Worm (Caenorhabditis elegans) whole organism, young adult: ENCODE results near the gene fbxb-59.

Experiments
- B0019.2 ChIP-seq: fragments of 200-800 bp; sonication (Bioruptor generic); conservative IDR thresholded peaks from 2 replicates; pipeline ENCODE4 v1.3.6; 2022; ENCODE audit warnings: missing genetic modification reagents, missing genetic modification characterization, missing compliant biosample characterization
- K11D2.4 ChIP-seq: fragments of 200-800 bp; sonication (Bioruptor generic); IDR thresholded peaks from 2 replicates; pipeline ENCODE4 v1.3.6; 2022; ENCODE audit warnings: missing genetic modification reagents, missing genetic modification characterization, missing compliant biosample characterization
- T26A5.8 ChIP-seq: sonication (generic microtip); optimal IDR thresholded peaks from 2 replicates; lab custom pipeline; 2016; ENCODE audit warnings: missing genetic modification characterization, missing compliant biosample characterization
- bed-1 ChIP-seq: fragments of 200-800 bp; sonication (Bioruptor generic); IDR thresholded peaks from 2 replicates; pipeline ENCODE4 v1.3.6; 2022; ENCODE audit warnings: missing genetic modification reagents, missing genetic modification characterization, missing compliant biosample characterization
- hsf-1 ChIP-seq: fragments of 200-800 bp; sonication (Bioruptor generic); IDR thresholded peaks from 2 replicates; pipeline ENCODE4 v1.3.6; 2022; ENCODE audit warnings: missing genetic modification reagents, missing genetic modification characterization, missing compliant biosample characterization
- lin-35 ChIP-seq, 3 experiments: fragments of 150-350 bp in 2 of 3; sonication (generic microtip) in 1 of 3; optimal IDR thresholded peaks; 2 replicates each; lab custom pipeline; 2014 to 2018; ENCODE audit warnings: missing biosample characterization in 3 of 3, missing genetic modification characterization in 3 of 3, missing genetic modification reagents in 3 of 3
- nfya-1 ChIP-seq: sonication (generic microtip); optimal IDR thresholded peaks from 2 replicates; lab custom pipeline; 2017; ENCODE audit warnings: antibody characterized with exemption, missing compliant biosample characterization, missing genetic modification characterization, borderline replicate concordance; ENCODE audit not compliant: insufficient read depth
- nhr-80 ChIP-seq: sonication (generic microtip); optimal IDR thresholded peaks from 2 replicates; lab custom pipeline; 2016; ENCODE audit warnings: missing genetic modification characterization, missing compliant biosample characterization

DNA sequence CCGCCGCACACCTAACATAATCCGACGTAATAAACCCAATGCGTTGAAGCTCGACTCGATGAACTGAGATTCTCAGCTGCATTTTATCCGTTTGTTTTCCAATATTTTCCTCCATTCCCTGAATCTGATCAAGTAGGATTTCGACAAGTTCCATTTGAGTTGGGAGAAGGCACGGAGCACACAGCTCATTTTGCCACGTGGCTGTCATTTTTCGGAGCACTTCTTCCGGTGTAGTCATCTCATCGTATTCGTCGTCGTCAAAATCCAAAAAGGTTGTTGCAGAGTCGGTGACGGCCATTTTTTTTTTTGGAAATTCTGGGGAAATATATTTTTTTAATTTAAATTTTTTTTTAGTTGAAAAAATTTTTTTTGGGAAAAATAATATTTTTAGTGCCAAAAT is 31.4 kb upstream of the fbxb-59 start, which contains the start of gene sld-5:
- TF ChIP-seq bed-1 (GFP tag; lab: Robert Waterston, UW) = no peak
- no peak for TF ChIP-seq K11D2.4 (GFP tag; lab: Robert Waterston, UW)
- no peak for TF ChIP-seq B0019.2 (GFP tag; lab: Robert Waterston, UW)
- no peak for TF ChIP-seq nfya-1 (tag; lab: Kevin White, UChicago)
- TF ChIP-seq hsf-1 (GFP tag; lab: Robert Waterston, UW) = no peak
- TF ChIP-seq nhr-80 (tag; lab: Kevin White, UChicago) = no peak
- TF ChIP-seq lin-35 (GFP tag; optimal IDR thresholded peaks at IDR 0.05; lab: Kevin White, UChicago) = no peak
- TF ChIP-seq T26A5.8 = no peak
